Worm (Caenorhabditis elegans) whole organism, L2 larva: Measurements from ENCODE around the gene ant-1.4.
A peak's percentile ranks its signal among the peaks of the same experiment; 100 is the strongest.

Experiments
- C34F6.9 ChIP-seq: fragments of 150-350 bp; optimal IDR thresholded peaks from 2 replicates; lab custom pipeline; 2014; ENCODE audit warnings: missing biosample characterization, missing genetic modification characterization
- F13H6.1 ChIP-seq: sonication (generic microtip); optimal IDR thresholded peaks from 2 replicates; lab custom pipeline; 2016; ENCODE audit warnings: missing genetic modification characterization, missing compliant biosample characterization
- R02D3.7 ChIP-seq: fragments of 150-350 bp; optimal IDR thresholded peaks from 2 replicates; lab custom pipeline; 2014; ENCODE audit warnings: missing biosample characterization, missing genetic modification characterization
- Y55F3AM.14 ChIP-seq: fragments of 200-800 bp; sonication (Bioruptor generic); optimal IDR thresholded peaks from 2 replicates; lab custom pipeline; 2018; ENCODE audit warnings: mild to moderate bottlenecking, missing genetic modification characterization, missing compliant biosample characterization
- ZK546.5 ChIP-seq: sonication (generic microtip); optimal IDR thresholded peaks from 2 replicates; lab custom pipeline; 2017; ENCODE audit warnings: missing biosample characterization, missing genetic modification characterization
- alr-1 ChIP-seq: fragments of 150-350 bp; optimal IDR thresholded peaks from 2 replicates; lab custom pipeline; 2014; ENCODE audit warnings: missing biosample characterization, missing genetic modification characterization
- aly-2 ChIP-seq: fragments of 150-350 bp; optimal IDR thresholded peaks from 2 replicates; lab custom pipeline; 2014; ENCODE audit warnings: missing biosample characterization, missing genetic modification characterization
- ama-1 ChIP-seq: fragments of 150-350 bp; optimal IDR thresholded peaks from 2 replicates; lab custom pipeline; 2018; ENCODE audit warnings: inconsistent platforms
- blmp-1 ChIP-seq: sonication (generic microtip); optimal IDR thresholded peaks from 2 replicates; lab custom pipeline; 2017; ENCODE audit warnings: missing genetic modification characterization, mild to moderate bottlenecking, missing compliant biosample characterization, antibody characterized with exemption, moderate library complexity; ENCODE audit not compliant: insufficient read depth
- ceh-16 ChIP-seq: fragments of 150-350 bp; optimal IDR thresholded peaks from 2 replicates; lab custom pipeline; 2014; ENCODE audit warnings: missing biosample characterization, missing genetic modification characterization
- ceh-82 ChIP-seq: fragments of 150-350 bp; optimal IDR thresholded peaks from 2 replicates; lab custom pipeline; 2014; ENCODE audit warnings: missing biosample characterization, missing genetic modification characterization
- crh-2 ChIP-seq: sonication (generic microtip); optimal IDR thresholded peaks from 2 replicates; lab custom pipeline; 2017; ENCODE audit warnings: missing biosample characterization, missing genetic modification characterization
- dmd-4 ChIP-seq: sonication (generic microtip); optimal IDR thresholded peaks from 2 replicates; lab custom pipeline; 2017; ENCODE audit warnings: missing biosample characterization, missing genetic modification characterization
- egl-27 ChIP-seq: sonication (generic microtip); optimal IDR thresholded peaks from 3 replicates; lab custom pipeline; 2017; ENCODE audit warnings: missing biosample characterization, missing genetic modification reagents, missing genetic modification characterization
- elt-1 ChIP-seq: fragments of 150-350 bp; optimal IDR thresholded peaks from 2 replicates; lab custom pipeline; 2014; ENCODE audit warnings: missing biosample characterization, missing genetic modification characterization
- elt-3 ChIP-seq: sonication (generic microtip); optimal IDR thresholded peaks from 2 replicates; lab custom pipeline; 2017; ENCODE audit warnings: missing biosample characterization, missing genetic modification characterization
- fos-1 ChIP-seq: fragments of 150-350 bp; optimal IDR thresholded peaks from 2 replicates; lab custom pipeline; 2014; ENCODE audit warnings: missing biosample characterization, missing genetic modification characterization
- gmeb-1 ChIP-seq: fragments of 150-350 bp; optimal IDR thresholded peaks from 2 replicates; lab custom pipeline; 2014; ENCODE audit warnings: missing biosample characterization, missing genetic modification characterization
- lin-11 ChIP-seq: fragments of 150-350 bp; sonication (generic microtip); optimal IDR thresholded peaks from 2 replicates; lab custom pipeline; 2014; ENCODE audit warnings: missing biosample characterization, missing genetic modification characterization, inconsistent platforms, mixed read lengths
- lin-13 ChIP-seq: fragments of 150-350 bp; optimal IDR thresholded peaks from 2 replicates; lab custom pipeline; 2014; ENCODE audit warnings: missing biosample characterization, missing genetic modification reagents, missing genetic modification characterization
- lin-39 ChIP-seq: fragments of 150-350 bp; optimal IDR thresholded peaks from 2 replicates; lab custom pipeline; 2014; ENCODE audit warnings: missing biosample characterization, missing genetic modification reagents, missing genetic modification characterization
- lsy-2 ChIP-seq, 2 experiments: fragments of 150-350 bp in 1 of 2; sonication (generic microtip) in 1 of 2; optimal IDR thresholded peaks; 2 replicates each; lab custom pipeline; 2014 to 2017; ENCODE audit warnings: missing biosample characterization in 2 of 2, missing genetic modification characterization in 2 of 2
- mab-5 ChIP-seq: fragments of 150-350 bp; optimal IDR thresholded peaks from 2 replicates; lab custom pipeline; 2014; ENCODE audit warnings: missing biosample characterization, missing genetic modification characterization
- mbf-1 ChIP-seq: sonication (generic microtip); optimal IDR thresholded peaks from 2 replicates; lab custom pipeline; 2017; ENCODE audit warnings: missing biosample characterization, missing genetic modification characterization
- mdl-1 ChIP-seq, 2 experiments: fragments of 150-350 bp in 1 of 2; sonication (generic microtip) in 1 of 2; optimal IDR thresholded peaks; 2 replicates each; lab custom pipeline; 2017; ENCODE audit warnings: missing biosample characterization in 2 of 2, missing genetic modification characterization in 2 of 2
- nhr-10 ChIP-seq: sonication (generic microtip); optimal IDR thresholded peaks from 2 replicates; lab custom pipeline; 2017; ENCODE audit warnings: missing biosample characterization, missing genetic modification characterization
- nhr-11 ChIP-seq: fragments of 150-350 bp; optimal IDR thresholded peaks from 2 replicates; lab custom pipeline; 2014; ENCODE audit warnings: missing biosample characterization, missing genetic modification characterization
- nhr-12 ChIP-seq: fragments of 150-350 bp; optimal IDR thresholded peaks from 2 replicates; lab custom pipeline; 2014; ENCODE audit warnings: missing biosample characterization, missing genetic modification characterization
- nhr-129 ChIP-seq: fragments of 150-350 bp; optimal IDR thresholded peaks from 2 replicates; lab custom pipeline; 2014; ENCODE audit warnings: missing biosample characterization, missing genetic modification characterization
- nhr-21 ChIP-seq: fragments of 150-350 bp; optimal IDR thresholded peaks from 2 replicates; lab custom pipeline; 2014; ENCODE audit warnings: missing biosample characterization, missing genetic modification characterization
- nhr-23 ChIP-seq: fragments of 150-350 bp; optimal IDR thresholded peaks from 2 replicates; lab custom pipeline; 2014; ENCODE audit warnings: missing biosample characterization, missing genetic modification reagents, missing genetic modification characterization
- nhr-237 ChIP-seq: fragments of 150-350 bp; optimal IDR thresholded peaks from 2 replicates; lab custom pipeline; 2014; ENCODE audit warnings: missing biosample characterization, missing genetic modification characterization
- nhr-25 ChIP-seq: fragments of 150-350 bp; sonication (generic microtip); optimal IDR thresholded peaks from 3 replicates; lab custom pipeline; 2014; ENCODE audit warnings: missing biosample characterization, missing genetic modification characterization
- nhr-6 ChIP-seq: fragments of 150-350 bp; optimal IDR thresholded peaks from 2 replicates; lab custom pipeline; 2014; ENCODE audit warnings: missing biosample characterization, missing genetic modification characterization
- nhr-77 ChIP-seq: fragments of 150-350 bp; optimal IDR thresholded peaks from 2 replicates; lab custom pipeline; 2014; ENCODE audit warnings: missing biosample characterization, missing genetic modification characterization
- peb-1 ChIP-seq: fragments of 150-350 bp; optimal IDR thresholded peaks from 2 replicates; lab custom pipeline; 2014; ENCODE audit warnings: missing biosample characterization, missing genetic modification characterization
- sem-4 ChIP-seq: fragments of 150-350 bp; optimal IDR thresholded peaks from 2 replicates; lab custom pipeline; 2014; ENCODE audit warnings: missing biosample characterization, missing genetic modification reagents, missing genetic modification characterization
- skn-1 ChIP-seq: sonication (generic microtip); optimal IDR thresholded peaks from 2 replicates; lab custom pipeline; 2017; ENCODE audit warnings: missing biosample characterization, missing genetic modification characterization
- sma-3 ChIP-seq: sonication (generic microtip); optimal IDR thresholded peaks from 2 replicates; lab custom pipeline; 2016; ENCODE audit warnings: missing genetic modification reagents, missing genetic modification characterization, missing compliant biosample characterization
- sma-9 ChIP-seq, 2 experiments: fragments of 150-350 bp in 1 of 2; sonication (generic microtip) in 1 of 2; optimal IDR thresholded peaks; 2 replicates each; lab custom pipeline; 2014 to 2016; ENCODE audit warnings: missing genetic modification characterization in 2 of 2, mild to moderate bottlenecking in 1 of 2, missing biosample characterization in 1 of 2, missing compliant biosample characterization in 1 of 2, missing genetic modification reagents in 1 of 2, moderate library complexity in 1 of 2
- snpc-4 ChIP-seq: fragments of 150-350 bp; optimal IDR thresholded peaks from 2 replicates; lab custom pipeline; 2014; ENCODE audit warnings: missing biosample characterization, missing genetic modification characterization
- unc-39 ChIP-seq: fragments of 150-350 bp; optimal IDR thresholded peaks from 2 replicates; lab custom pipeline; 2014; ENCODE audit warnings: missing biosample characterization, missing genetic modification characterization
- unc-55 ChIP-seq: fragments of 150-350 bp; sonication (generic microtip); optimal IDR thresholded peaks from 3 replicates; lab custom pipeline; 2014; ENCODE audit warnings: missing biosample characterization, missing genetic modification reagents, missing genetic modification characterization
- unc-62 ChIP-seq: fragments of 150-350 bp; optimal IDR thresholded peaks from 2 replicates; lab custom pipeline; 2014; ENCODE audit warnings: missing biosample characterization, missing genetic modification reagents, missing genetic modification characterization
- zag-1 ChIP-seq: fragments of 150-350 bp; optimal IDR thresholded peaks from 2 replicates; lab custom pipeline; 2014; ENCODE audit warnings: missing biosample characterization, missing genetic modification characterization
- ztf-1 ChIP-seq: fragments of 200-800 bp; sonication (Bioruptor generic); conservative IDR thresholded peaks from 2 replicates; pipeline ENCODE4 v1.3.6; 2022; ENCODE audit warnings: missing genetic modification characterization, missing compliant biosample characterization
- ztf-11 ChIP-seq: sonication (generic microtip); optimal IDR thresholded peaks from 2 replicates; lab custom pipeline; 2017; ENCODE audit warnings: missing biosample characterization, missing genetic modification characterization
- ztf-4 ChIP-seq: fragments of 150-350 bp; optimal IDR thresholded peaks from 2 replicates; lab custom pipeline; 2014; ENCODE audit warnings: missing biosample characterization, missing genetic modification characterization

Gene ant-1.4

DNA sequence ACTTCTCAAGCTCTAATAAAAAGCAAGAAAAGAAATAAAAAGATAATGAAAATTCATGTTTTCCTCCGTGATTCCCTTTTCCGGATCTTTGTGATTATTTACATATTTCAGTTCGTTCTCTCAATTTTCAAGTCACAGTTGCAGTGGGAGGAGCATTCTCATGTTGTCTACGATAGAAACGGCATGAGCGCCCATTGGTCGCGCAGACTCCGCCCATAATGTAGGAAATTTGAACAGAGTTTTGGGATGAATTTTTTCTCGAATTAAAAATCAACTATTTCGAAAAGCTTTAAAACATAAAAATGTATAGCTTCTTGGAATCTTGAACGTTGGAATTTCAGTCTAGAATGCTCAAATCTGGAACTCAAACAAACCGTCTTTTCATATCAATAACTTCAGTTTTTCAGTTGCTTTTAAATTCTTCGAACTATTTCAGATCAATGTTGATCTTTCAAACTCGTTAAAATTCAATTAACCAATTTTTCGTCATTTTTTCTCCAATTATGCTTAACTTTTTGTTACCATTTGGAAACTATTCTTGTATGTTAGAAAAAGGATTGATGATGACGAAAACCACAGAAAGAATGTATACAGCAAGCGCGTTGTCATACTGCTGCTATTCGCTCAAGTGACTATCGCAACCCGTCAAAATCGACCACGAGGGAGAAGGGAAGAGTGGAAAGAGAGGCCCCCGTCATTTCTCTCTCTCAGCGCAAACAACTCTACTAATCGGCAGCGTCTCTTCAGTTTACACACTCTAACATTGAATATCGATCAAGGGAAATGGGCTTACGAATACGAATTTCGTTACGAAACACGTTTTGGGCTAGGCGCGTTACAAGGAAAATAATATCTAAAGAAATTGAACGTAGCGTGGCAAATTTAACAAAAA is 28.3 kb downstream of the ant-1.4 start (continued):
- TF ChIP-seq dmd-4 (tag; lab: Kevin White, UChicago) (no peak), ztf-4 (tag; lab: Kevin White, UChicago) (peak; percentile 82), R02D3.7 (peak; percentile 33)

DNA sequence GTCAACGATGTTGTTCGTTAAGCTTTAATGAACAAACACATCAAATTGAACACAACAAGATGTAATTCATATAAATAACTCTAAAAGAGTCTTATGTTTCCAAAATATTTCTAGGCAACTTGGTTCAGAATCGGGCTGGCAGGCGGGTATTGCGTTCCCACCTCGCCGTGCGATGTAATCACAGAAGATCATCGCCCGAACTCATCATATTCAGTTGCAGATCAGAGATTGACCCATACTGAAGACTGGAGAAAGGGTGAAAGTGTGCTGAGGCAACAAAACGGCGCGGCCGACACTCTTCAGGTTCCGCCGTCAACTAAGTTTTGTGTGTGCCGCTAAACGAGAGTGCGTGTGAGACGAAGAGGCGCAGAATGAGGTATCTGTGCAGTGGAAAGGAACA is 31.6 kb downstream of the ant-1.4 start:
- TF ChIP-seq nhr-21 (tag; lab: Kevin White, UChicago): peak; percentile 78
- TF ChIP-seq unc-39 (tag; lab: Kevin White, UChicago): no peak
- peak; percentile 46 for TF ChIP-seq ztf-4 (tag; lab: Kevin White, UChicago)
- no peak for TF ChIP-seq ceh-82
- TF ChIP-seq nhr-10: peak; percentile 27
- peak; percentile 69 for TF ChIP-seq lin-11
- TF ChIP-seq aly-2 (tag; lab: Kevin White, UChicago): no peak
- TF ChIP-seq nhr-6 (tag; lab: Kevin White, UChicago): peak; percentile 50
- peak; percentile 45 for TF ChIP-seq ceh-16 (tag; lab: Kevin White, UChicago)
- TF ChIP-seq lin-39 (tag; lab: Kevin White, UChicago): no peak
- TF ChIP-seq unc-62: no peak
- no peak for TF ChIP-seq alr-1
- no peak for TF ChIP-seq elt-1 (tag; lab: Kevin White, UChicago)
- peak; percentile 68 for TF ChIP-seq egl-27 (tag; lab: Kevin White, UChicago)
- peak; percentile 61 for TF ChIP-seq unc-55
- TF ChIP-seq lin-13 (GFP tag; lab: Kevin White, UChicago): peak; percentile 65
- TF ChIP-seq nhr-12 (tag; lab: Kevin White, UChicago): no peak
- TF ChIP-seq dmd-4 (tag; lab: Kevin White, UChicago): no peak
- TF ChIP-seq mdl-1 (tag; optimal IDR thresholded peaks at IDR 0.05; lab: Kevin White, UChicago): peak in 1 of 2 experiments; percentile 39
- peak; percentile 72 for TF ChIP-seq crh-2
- peak; percentile 81 for TF ChIP-seq F13H6.1 (tag; lab: Kevin White, UChicago)
- peak; percentile 77 for TF ChIP-seq gmeb-1 (tag; lab: Kevin White, UChicago)
- no peak for TF ChIP-seq nhr-11 (tag; lab: Kevin White, UChicago)
- peak; percentile 98 for TF ChIP-seq ama-1
- peak; percentile 51 for TF ChIP-seq mab-5 (tag; lab: Kevin White, UChicago)
- no peak for TF ChIP-seq nhr-237
- no peak for TF ChIP-seq nhr-23 (tag; lab: Kevin White, UChicago)
- TF ChIP-seq mbf-1 (tag; lab: Kevin White, UChicago): no peak
- TF ChIP-seq elt-3: no peak
- peak; percentile 61 for TF ChIP-seq nhr-25 (tag; lab: Kevin White, UChicago)
- TF ChIP-seq nhr-129 (tag; lab: Kevin White, UChicago): peak; percentile 66
- TF ChIP-seq zag-1 (tag; lab: Kevin White, UChicago): no peak
- peak; percentile 89 for TF ChIP-seq sma-9 (GFP tag; optimal IDR thresholded peaks at IDR 0.05; lab: Kevin White, UChicago)
- no peak for TF ChIP-seq sma-9 (tag; optimal IDR thresholded peaks at IDR 0.05; lab: Kevin White, UChicago)
- peak; percentile 95 for TF ChIP-seq sma-3
- peak; percentile 81 for TF ChIP-seq Y55F3AM.14 (GFP tag; lab: Kevin White, UChicago)
- TF ChIP-seq R02D3.7: peak; percentile 39
- peak; percentile 82 to 88 for TF ChIP-seq lsy-2 (tag; optimal IDR thresholded peaks at IDR 0.05; lab: Kevin White, UChicago)
- TF ChIP-seq fos-1 (tag; lab: Kevin White, UChicago): peak; percentile 86
- TF ChIP-seq blmp-1 (tag; lab: Kevin White, UChicago): peak; percentile 76
- no peak for TF ChIP-seq ZK546.5 (tag; lab: Kevin White, UChicago)
- TF ChIP-seq skn-1 (tag; lab: Kevin White, UChicago): no peak
- TF ChIP-seq sem-4 (tag; lab: Kevin White, UChicago): peak; percentile 44
- peak; percentile 99 for TF ChIP-seq snpc-4 (tag; lab: Kevin White, UChicago)
- TF ChIP-seq nhr-77 (tag; lab: Kevin White, UChicago): peak; percentile 18
- TF ChIP-seq ztf-1 (GFP tag; lab: Robert Waterston, UW): no peak
- peak; percentile 60 for TF ChIP-seq C34F6.9
- TF ChIP-seq peb-1 (tag; lab: Kevin White, UChicago): no peak
- TF ChIP-seq ztf-11 (tag; lab: Kevin White, UChicago): no peak
